Worm (Caenorhabditis elegans) whole organism, L4/young adult: ENCODE data around the gene eif-3.D.

Experiments
- W03F9.2 ChIP-seq: fragments of 150-350 bp; optimal IDR thresholded peaks from 2 replicates; lab custom pipeline; 2014; ENCODE audit warnings: missing biosample characterization, missing genetic modification characterization
- dao-5 ChIP-seq: sonication (generic microtip); optimal IDR thresholded peaks from 2 replicates; lab custom pipeline; 2016; ENCODE audit warnings: missing genotype, missing genetic modification characterization, moderate library complexity, missing compliant biosample characterization
- him-1 ChIP-seq: sonication (generic microtip); optimal IDR thresholded peaks from 2 replicates; lab custom pipeline; 2016; ENCODE audit warnings: missing genotype, missing genetic modification reagents, missing genetic modification characterization, missing compliant biosample characterization

DNA sequence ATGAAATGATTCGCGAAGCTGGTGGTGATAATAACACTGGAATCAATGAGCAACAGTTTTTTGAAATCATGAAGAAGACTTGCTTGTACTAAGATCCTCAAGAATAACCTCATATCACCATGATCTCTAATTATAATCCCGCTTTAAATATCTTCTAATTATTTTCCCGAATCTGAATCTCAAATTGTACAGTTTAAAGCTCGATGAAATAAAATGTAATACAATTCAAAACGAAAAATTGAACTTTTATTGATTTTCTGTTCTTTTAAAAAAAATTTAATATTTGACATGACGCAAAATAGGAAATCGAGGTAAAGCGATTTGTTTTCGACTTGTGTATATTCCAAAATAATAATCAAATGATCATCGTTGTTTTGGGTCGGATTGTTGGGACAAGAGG, 3.5 kb upstream of the eif-3.D start:
- TF ChIP-seq dao-5 (tag; lab: Kevin White, UChicago) (no peak), W03F9.2 (tag; lab: Kevin White, UChicago) (no peak), him-1 (tag; lab: Kevin White, UChicago) (peak; percentile 7)
